Worm (Caenorhabditis elegans) whole organism, L4 larva: ENCODE data around the gene str-111.

ENCODE experiments used
- Y48G9A.11 ChIP-seq: fragments of 200-800 bp; sonication (Bioruptor generic); IDR thresholded peaks from 2 replicates; pipeline ENCODE4 v1.3.6; 2022; ENCODE audit warnings: missing genetic modification reagents, missing genetic modification characterization, missing compliant biosample characterization
- ceh-82 ChIP-seq: sonication (generic microtip); optimal IDR thresholded peaks from 2 replicates; lab custom pipeline; 2017; ENCODE audit warnings: missing biosample characterization, missing genetic modification characterization
- fos-1 ChIP-seq: fragments of 150-350 bp; optimal IDR thresholded peaks from 2 replicates; lab custom pipeline; 2014; ENCODE audit warnings: missing biosample characterization, missing genetic modification characterization
- lin-13 ChIP-seq: fragments of 150-350 bp; optimal IDR thresholded peaks from 2 replicates; lab custom pipeline; 2014; ENCODE audit warnings: missing biosample characterization, missing genetic modification reagents, missing genetic modification characterization
- saeg-2 ChIP-seq: fragments of 200-800 bp; sonication (Bioruptor generic); IDR thresholded peaks from 2 replicates; pipeline ENCODE4 v1.3.6; 2022; ENCODE audit warnings: missing genetic modification reagents, missing genetic modification characterization, missing compliant biosample characterization
- zag-1 ChIP-seq: fragments of 150-350 bp; optimal IDR thresholded peaks from 2 replicates; lab custom pipeline; 2014; ENCODE audit warnings: missing biosample characterization, missing genetic modification characterization

DNA sequence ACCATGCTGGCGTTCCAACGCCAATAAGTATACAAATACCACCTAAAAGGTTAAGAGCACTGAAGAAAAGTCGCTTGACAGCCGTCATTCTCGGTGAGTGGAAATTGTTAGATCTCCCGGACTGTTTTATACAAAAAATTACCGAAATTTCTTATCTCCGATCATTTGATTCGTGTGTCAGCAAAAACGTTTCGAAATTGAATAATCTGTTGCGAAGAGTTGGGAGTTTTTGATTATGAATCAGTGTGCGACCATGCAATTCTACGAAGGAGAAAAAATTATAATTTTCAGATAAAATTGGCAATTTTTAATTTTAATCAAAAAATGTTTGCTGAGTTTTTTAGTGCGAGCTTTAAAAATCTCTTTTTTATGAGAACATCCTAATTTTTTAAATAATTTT, 29.4 kb downstream of the str-111 start, which contains the start of gene clc-11:
- TF ChIP-seq lin-13 (GFP tag; lab: Kevin White, UChicago) (no peak), ceh-82 (tag; lab: Kevin White, UChicago) (no peak), saeg-2 (GFP tag; lab: Robert Waterston, UW) (no peak), zag-1 (tag; lab: Kevin White, UChicago) (no peak), Y48G9A.11 (GFP tag; lab: Robert Waterston, UW) (no peak), fos-1 (no peak)
